Fruit fly (Drosophila melanogaster): ENCODE measurements around the gene CG8461.

Gene CG8461

dm6 chr3R:14516742-14517141, 3.3 kb upstream of the CG8461 start, which contains the start of gene CG34273:
CG34273 (plus strand) TSS chr3R:14517042.
- no peak for TF ChIP-seq Hr51 (GFP tag; optimal IDR thresholded peaks at IDR 0.05)

dm6 chr3R:14511123-14511908, 2.1 kb downstream of the CG8461 start, which contains the start of the genes HtrA2 and mRpL11:
HtrA2 (minus strand) TSS chr3R:14511712.
mRpL11 (plus strand) TSS chr3R:14511838.
- TF ChIP-seq CG4730 (GFP tag; IDR thresholded peaks at IDR 0.05), result no peak
- TF ChIP-seq CG6272 (GFP tag; IDR thresholded peaks at IDR 0.05), result peak; percentile 30; the same call in 1 of the 2 replicates
- peak; percentile 54; the same call in 1 of the 3 replicates for TF ChIP-seq zfh1 (GFP tag; IDR thresholded peaks at IDR 0.05)
- TF ChIP-seq NC2α (GFP tag; optimal IDR thresholded peaks at IDR 0.05), result no peak
- TF ChIP-seq grn (GFP tag; optimal IDR thresholded peaks at IDR 0.05), result peak; percentile 18
- no peak for TF ChIP-seq Dbx (GFP tag; IDR thresholded peaks at IDR 0.05)
- TF ChIP-seq shn (GFP tag; optimal IDR thresholded peaks at IDR 0.05), result peak; percentile 73
- TF ChIP-seq Rx (GFP tag; IDR thresholded peaks at IDR 0.05), result no peak
- 0 out of 2 replicates have a peak, but pooled peaks have one; percentile 12 for TF ChIP-seq ato (GFP tag; IDR thresholded peaks at IDR 0.05; ENCODE audit: partially characterized antibody)
- TF ChIP-seq sc (optimal IDR thresholded peaks at IDR 0.05), result no peak
- no peak for TF ChIP-seq sc (GFP tag; optimal IDR thresholded peaks at IDR 0.05)
- peak; percentile 43 for TF ChIP-seq tin (GFP tag; optimal IDR thresholded peaks at IDR 0.05)
- TF ChIP-seq CG17912 (GFP tag; optimal IDR thresholded peaks at IDR 0.05), result peak; percentile 32
- TF ChIP-seq dati (GFP tag; IDR thresholded peaks at IDR 0.05), result no peak
- peak; percentile 37 for TF ChIP-seq CG8388 (GFP tag; optimal IDR thresholded peaks at IDR 0.05)
- TF ChIP-seq fu2 (GFP tag; optimal IDR thresholded peaks at IDR 0.05), result peak; percentile 50
- TF ChIP-seq Hr78 (GFP tag; optimal IDR thresholded peaks at IDR 0.05), result no peak
- peak; percentile 46; the same call in 2 of the 3 replicates for TF ChIP-seq HLH4C (GFP tag; IDR thresholded peaks at IDR 0.05; ENCODE audit: partially characterized antibody)
- 0 out of 2 replicates have a peak, but pooled peaks have one; percentile 15 for TF ChIP-seq CG32772 (GFP tag; IDR thresholded peaks at IDR 0.05)
- peak; percentile 65 for TF ChIP-seq BEAF-32 (GFP tag; optimal IDR thresholded peaks at IDR 0.05)
- TF ChIP-seq CG8089 (GFP tag; optimal IDR thresholded peaks at IDR 0.05), result no peak
- TF ChIP-seq Dref (GFP tag; IDR thresholded peaks at IDR 0.05), result peak; percentile 93
- TF ChIP-seq CG1233 (GFP tag; optimal IDR thresholded peaks at IDR 0.05), result peak; percentile 50
- TF ChIP-seq Meics (GFP tag; optimal IDR thresholded peaks at IDR 0.05), result peak; percentile 34
- TF ChIP-seq ham (GFP tag; IDR thresholded peaks at IDR 0.05), result no peak
- TF ChIP-seq ab (GFP tag; optimal IDR thresholded peaks at IDR 0.05), result peak; percentile 13
- TF ChIP-seq CG10462 (GFP tag; optimal IDR thresholded peaks at IDR 0.05), result peak; percentile 35
- no peak for TF ChIP-seq dmrt99B (tag; optimal IDR thresholded peaks at IDR 0.05)
- TF ChIP-seq gt (GFP tag; IDR thresholded peaks at IDR 0.05), result no peak
- peak; percentile 23; the same call in 1 of the 2 replicates for TF ChIP-seq HLH3B (GFP tag; IDR thresholded peaks at IDR 0.05)
- TF ChIP-seq CG32532 (GFP tag; IDR thresholded peaks at IDR 0.05), result peak; percentile 63
- no peak for TF ChIP-seq Dfd (GFP tag; optimal IDR thresholded peaks at IDR 0.05)
- TF ChIP-seq mam (GFP tag; optimal IDR thresholded peaks at IDR 0.05), result peak; percentile 83
- TF ChIP-seq en (GFP tag; optimal IDR thresholded peaks at IDR 0.05), result no peak
- peak; percentile 100 for TF ChIP-seq CG17385 (GFP tag; optimal IDR thresholded peaks at IDR 0.05)
- TF ChIP-seq CG12942 (GFP tag; optimal IDR thresholded peaks at IDR 0.05), result no peak
- peak; percentile 57 for TF ChIP-seq CG13287 (GFP tag; IDR thresholded peaks at IDR 0.05; ENCODE audit: partially characterized antibody)
- TF ChIP-seq CG4328 (GFP tag; optimal IDR thresholded peaks at IDR 0.05), result peak; percentile 18
- TF ChIP-seq CG31388 (GFP tag; optimal IDR thresholded peaks at IDR 0.05), result no peak
- no peak for TF ChIP-seq CG2129 (GFP tag; IDR thresholded peaks at IDR 0.05; ENCODE audit: partially characterized antibody)
- peak; percentile 63 for TF ChIP-seq CG3995 (GFP tag; optimal IDR thresholded peaks at IDR 0.05)
- TF ChIP-seq CG5953 (GFP tag; IDR thresholded peaks at IDR 0.05), result no peak
- TF ChIP-seq CG31365 (tag; optimal IDR thresholded peaks at IDR 0.05), result no peak
- peak in 1 of 3 experiments; percentile 66 for TF ChIP-seq lola (GFP tag; optimal IDR thresholded peaks at IDR 0.05)
- TF ChIP-seq stc (GFP tag; IDR thresholded peaks at IDR 0.05), result no peak
- TF ChIP-seq CG11093 (GFP tag; IDR thresholded peaks at IDR 0.05), result 0 out of 3 replicates have a peak, but pooled peaks have one; percentile 22
